Worm (Caenorhabditis elegans) whole organism, midembryonic: Measurements from ENCODE around the gene lido-4.

Experiments
- T22C8.4 ChIP-seq: fragments of 200-800 bp; sonication (Bioruptor generic); IDR thresholded peaks from 2 replicates; pipeline ENCODE4 v1.3.6; 2022; ENCODE audit warnings: missing genetic modification characterization, missing compliant biosample characterization
- flt-1 ChIP-seq: fragments of 200-800 bp; sonication (Bioruptor generic); IDR thresholded peaks from 2 replicates; pipeline ENCODE4 v1.3.6; 2022; ENCODE audit warnings: missing genetic modification characterization, missing compliant biosample characterization
- klf-2 ChIP-seq: fragments of 200-800 bp; sonication (Bioruptor generic); conservative IDR thresholded peaks from 2 replicates; pipeline ENCODE4 v1.3.6; 2022; ENCODE audit warnings: missing genetic modification reagents, missing genetic modification characterization, missing compliant biosample characterization
- med-1 ChIP-seq: sonication (generic microtip); optimal IDR thresholded peaks from 2 replicates; lab custom pipeline; 2017; ENCODE audit warnings: missing genetic modification characterization, mild to moderate bottlenecking, missing compliant biosample characterization, antibody characterized with exemption, missing genetic modification reagents; ENCODE audit not compliant: insufficient read depth
- ref-1 ChIP-seq: fragments of 200-800 bp; sonication (Bioruptor generic); conservative IDR thresholded peaks from 2 replicates; pipeline ENCODE4 v1.3.6; 2022; ENCODE audit warnings: missing genetic modification reagents, missing genetic modification characterization, missing compliant biosample characterization
- tab-1 ChIP-seq: fragments of 200-800 bp; sonication (Bioruptor generic); IDR thresholded peaks from 2 replicates; pipeline ENCODE4 v1.3.6; 2022; ENCODE audit warnings: missing genetic modification characterization, missing compliant biosample characterization
- ztf-23 ChIP-seq: fragments of 200-800 bp; sonication (Bioruptor generic); IDR thresholded peaks from 2 replicates; pipeline ENCODE4 v1.3.6; 2022; ENCODE audit warnings: missing genetic modification reagents, missing genetic modification characterization, missing compliant biosample characterization

ce11 chrX:17139204-17139780 lies 31.7 kb upstream of the lido-4 start:
- no peak for TF ChIP-seq flt-1 (GFP tag; lab: Robert Waterston, UW)
- no peak for TF ChIP-seq ztf-23 (GFP tag; lab: Robert Waterston, UW)
- TF ChIP-seq tab-1 (GFP tag; lab: Robert Waterston, UW) = no peak
- TF ChIP-seq klf-2 (GFP tag; lab: Robert Waterston, UW) = no peak
- no peak for TF ChIP-seq T22C8.4 (GFP tag; lab: Robert Waterston, UW)
- no peak for TF ChIP-seq med-1 (GFP tag; lab: Kevin White, UChicago)
- TF ChIP-seq ref-1 (GFP tag; lab: Robert Waterston, UW) = no peak
